Fruit fly (Drosophila melanogaster): Measurements from ENCODE around the gene CG45494.
"Not testable (repeated sequence)": the region's sequence is repeated elsewhere in the genome, so short reads cannot be mapped to it uniquely, and the experiment has no call there.

DNA sequence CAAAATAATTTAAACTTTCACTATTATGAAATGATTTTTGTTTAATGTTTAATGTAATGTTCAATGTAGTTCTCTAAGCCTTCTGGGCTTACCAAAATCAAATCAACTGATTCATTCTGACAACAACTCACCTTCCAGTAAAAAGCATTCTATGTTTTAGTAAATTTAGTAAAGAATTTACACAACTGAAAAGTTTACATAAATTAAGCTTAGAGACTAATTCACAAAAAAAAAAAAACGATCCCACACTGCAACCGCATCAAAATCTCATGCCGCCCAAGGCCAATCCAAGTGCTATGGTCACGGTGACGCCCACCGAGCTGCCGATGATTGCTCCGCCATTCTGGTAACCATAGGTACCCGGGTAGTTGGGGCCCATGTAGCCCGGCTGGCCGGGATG lies 38.2 kb downstream of the CG45494 start, which contains the start of gene CG45487:
- not testable (repeated sequence) for TF ChIP-seq CG34406 (GFP tag; optimal IDR thresholded peaks at IDR 0.05); dsx (GFP tag; optimal IDR thresholded peaks at IDR 0.05; ENCODE audit: poor library complexity, severe bottlenecking); Met (GFP tag; optimal IDR thresholded peaks at IDR 0.05); vri (GFP tag; optimal IDR thresholded peaks at IDR 0.05); CG1621 (tag; optimal IDR thresholded peaks at IDR 0.05); CG6276 (GFP tag; optimal IDR thresholded peaks at IDR 0.05); Ets21C (GFP tag; optimal IDR thresholded peaks at IDR 0.05); Lpt (GFP tag; optimal IDR thresholded peaks at IDR 0.05)

Measured in whole organism, prepupa.